Worm (Caenorhabditis elegans) whole organism, L1 larva: ENCODE measurements around the gene Y22D7AL.1.

ENCODE experiments used
- C04F5.9 ChIP-seq: sonication (generic microtip); optimal IDR thresholded peaks from 2 replicates; lab custom pipeline; 2016; ENCODE audit warnings: missing genetic modification characterization, missing compliant biosample characterization
- C34B4.2 ChIP-seq: sonication (generic microtip); optimal IDR thresholded peaks from 2 replicates; lab custom pipeline; 2017; ENCODE audit warnings: mild to moderate bottlenecking, missing genetic modification characterization, missing compliant biosample characterization
- F16B12.6 ChIP-seq: fragments of 150-350 bp; optimal IDR thresholded peaks from 2 replicates; lab custom pipeline; 2014; ENCODE audit warnings: missing biosample characterization, missing genetic modification characterization
- aha-1 ChIP-seq: fragments of 150-350 bp; optimal IDR thresholded peaks from 2 replicates; lab custom pipeline; 2014; ENCODE audit warnings: missing biosample characterization, missing genetic modification characterization
- blmp-1 ChIP-seq: fragments of 150-350 bp; optimal IDR thresholded peaks from 2 replicates; lab custom pipeline; 2014; ENCODE audit warnings: missing biosample characterization, missing genetic modification characterization
- ceh-63 ChIP-seq: fragments of 200-800 bp; sonication (Bioruptor generic); optimal IDR thresholded peaks from 2 replicates; lab custom pipeline; 2018; ENCODE audit warnings: mild to moderate bottlenecking, missing genetic modification characterization, missing compliant biosample characterization
- ces-1 ChIP-seq: fragments of 150-350 bp; optimal IDR thresholded peaks from 2 replicates; lab custom pipeline; 2014; ENCODE audit warnings: missing biosample characterization, missing genetic modification reagents, missing genetic modification characterization
- dpl-1 ChIP-seq, 3 experiments: fragments of 150-350 bp in 2 of 3; sonication (generic microtip) in 1 of 3; optimal IDR thresholded peaks; 2 replicates each; lab custom pipeline; 2014 to 2017; ENCODE audit warnings: missing biosample characterization in 3 of 3, missing genetic modification characterization in 3 of 3, missing genetic modification reagents in 3 of 3
- dsc-1 ChIP-seq: sonication (generic microtip); optimal IDR thresholded peaks from 2 replicates; lab custom pipeline; 2016; ENCODE audit warnings: mild to moderate bottlenecking, missing genetic modification characterization, missing compliant biosample characterization
- efl-1 ChIP-seq, 4 experiments: fragments of 150-350 bp; optimal IDR thresholded peaks in 3 of 4; peaks in 1 of 4; 1 replicate in 1 of 4; 2 replicates in 3 of 4; lab custom pipeline; 2014; ENCODE audit warnings: missing biosample characterization in 2 of 4, missing genetic modification characterization in 2 of 4, missing genetic modification reagents in 2 of 4
- egl-13 ChIP-seq: sonication (generic microtip); optimal IDR thresholded peaks from 2 replicates; lab custom pipeline; 2016; ENCODE audit warnings: missing genotype, missing genetic modification reagents, missing genetic modification characterization, missing compliant biosample characterization
- egl-27 ChIP-seq, 2 experiments: fragments of 150-350 bp in 1 of 2; sonication (generic microtip); optimal IDR thresholded peaks; 3 replicates each; lab custom pipeline; 2017 to 2018; ENCODE audit warnings: missing biosample characterization in 2 of 2, missing genetic modification characterization in 2 of 2, missing genetic modification reagents in 2 of 2
- elt-3 ChIP-seq, 6 experiments: fragments of 150-350 bp in 1 of 6; sonication (generic microtip); optimal IDR thresholded peaks; 2 replicates each; lab custom pipeline; 2017 to 2018; ENCODE audit warnings: missing biosample characterization in 6 of 6, missing genetic modification characterization in 6 of 6, inconsistent platforms in 1 of 6
- fkh-8 ChIP-seq: sonication (generic microtip); optimal IDR thresholded peaks from 2 replicates; lab custom pipeline; 2016; ENCODE audit warnings: mild to moderate bottlenecking, missing genetic modification characterization, missing compliant biosample characterization
- fos-1 ChIP-seq: fragments of 150-350 bp; optimal IDR thresholded peaks from 2 replicates; lab custom pipeline; 2014; ENCODE audit warnings: missing biosample characterization, missing genetic modification characterization
- grh-1 ChIP-seq: fragments of 200-800 bp; sonication (Bioruptor generic); IDR thresholded peaks from 2 replicates; pipeline ENCODE4 v1.3.6; 2022; ENCODE audit warnings: missing genetic modification reagents, missing genetic modification characterization, missing compliant biosample characterization
- hlh-4 ChIP-seq: sonication (generic microtip); optimal IDR thresholded peaks from 2 replicates; lab custom pipeline; 2016; ENCODE audit warnings: mild to moderate bottlenecking, missing genetic modification characterization, missing compliant biosample characterization
- hpl-2 ChIP-seq: fragments of 150-350 bp; optimal IDR thresholded peaks from 2 replicates; lab custom pipeline; 2014; ENCODE audit warnings: missing biosample characterization, missing genetic modification reagents, missing genetic modification characterization
- isw-1 ChIP-seq: fragments of 200-800 bp; sonication (Bioruptor generic); IDR thresholded peaks from 2 replicates; pipeline ENCODE4 v1.3.6; 2022; ENCODE audit warnings: missing genetic modification characterization, missing compliant biosample characterization
- lin-35 ChIP-seq, 2 experiments: fragments of 150-350 bp; optimal IDR thresholded peaks; 2 replicates each; lab custom pipeline; 2014; ENCODE audit warnings: missing biosample characterization in 2 of 2, missing genetic modification characterization in 2 of 2, missing genetic modification reagents in 2 of 2
- lsy-2 ChIP-seq, 2 experiments: fragments of 150-350 bp; optimal IDR thresholded peaks; 2 replicates each; lab custom pipeline; 2014; ENCODE audit warnings: missing biosample characterization in 2 of 2, missing genetic modification characterization in 2 of 2
- mab-9 ChIP-seq: fragments of 200-800 bp; sonication (Bioruptor generic); IDR thresholded peaks from 2 replicates; pipeline ENCODE4 v1.3.6; 2022; ENCODE audit warnings: missing genetic modification reagents, missing genetic modification characterization, missing compliant biosample characterization
- mdl-1 ChIP-seq, 2 experiments: fragments of 150-350 bp; optimal IDR thresholded peaks; 2 replicates each; lab custom pipeline; 2014 to 2017; ENCODE audit warnings: missing biosample characterization in 2 of 2, missing genetic modification characterization in 2 of 2, inconsistent platforms in 1 of 2
- mef-2 ChIP-seq: fragments of 150-350 bp; optimal IDR thresholded peaks from 2 replicates; lab custom pipeline; 2014; ENCODE audit warnings: missing biosample characterization, missing genetic modification characterization
- mep-1 ChIP-seq: fragments of 150-350 bp; optimal IDR thresholded peaks from 2 replicates; lab custom pipeline; 2014; ENCODE audit warnings: missing biosample characterization, missing genetic modification characterization
- nhr-11 ChIP-seq: fragments of 150-350 bp; optimal IDR thresholded peaks from 2 replicates; lab custom pipeline; 2014; ENCODE audit warnings: missing biosample characterization, missing genetic modification characterization
- nhr-19 ChIP-seq: fragments of 200-800 bp; sonication (Bioruptor generic); conservative IDR thresholded peaks from 2 replicates; pipeline ENCODE4 v1.3.6; 2022; ENCODE audit warnings: missing genetic modification characterization, missing compliant biosample characterization
- nhr-20 ChIP-seq: sonication (generic microtip); optimal IDR thresholded peaks from 2 replicates; lab custom pipeline; 2016; ENCODE audit warnings: mild to moderate bottlenecking, missing genetic modification characterization, missing compliant biosample characterization
- nhr-71 ChIP-seq: sonication (generic microtip); optimal IDR thresholded peaks from 2 replicates; lab custom pipeline; 2016; ENCODE audit warnings: mild to moderate bottlenecking, missing genetic modification characterization, moderate library complexity, missing compliant biosample characterization
- nhr-76 ChIP-seq: sonication (generic microtip); optimal IDR thresholded peaks from 2 replicates; lab custom pipeline; 2017; ENCODE audit warnings: missing biosample characterization, missing genetic modification characterization
- nhr-84 ChIP-seq: sonication (generic microtip); optimal IDR thresholded peaks from 2 replicates; lab custom pipeline; 2017; ENCODE audit warnings: missing biosample characterization, missing genetic modification characterization
- nhr-85 ChIP-seq: sonication (generic microtip); peaks from one replicate; lab custom pipeline; 2016; ENCODE audit warnings: missing genetic modification characterization, inconsistent platforms, missing compliant biosample characterization
- nhr-90 ChIP-seq: sonication (generic microtip); optimal IDR thresholded peaks from 2 replicates; lab custom pipeline; 2016; ENCODE audit warnings: mild to moderate bottlenecking, missing genetic modification characterization, missing compliant biosample characterization; ENCODE audit not compliant: poor library complexity
- pag-3 ChIP-seq: sonication (generic microtip); optimal IDR thresholded peaks from 2 replicates; lab custom pipeline; 2017; ENCODE audit warnings: missing genetic modification characterization, mild to moderate bottlenecking, missing compliant biosample characterization, antibody characterized with exemption, borderline replicate concordance; ENCODE audit not compliant: insufficient read depth
- pax-3 ChIP-seq: fragments of 200-800 bp; sonication (Bioruptor generic); optimal IDR thresholded peaks from 2 replicates; lab custom pipeline; 2018; ENCODE audit warnings: mild to moderate bottlenecking, missing genetic modification characterization, moderate library complexity, missing compliant biosample characterization
- sptf-1 ChIP-seq: fragments of 150-350 bp; optimal IDR thresholded peaks from 2 replicates; lab custom pipeline; 2014; ENCODE audit warnings: missing biosample characterization, missing genetic modification characterization
- sup-37 ChIP-seq: fragments of 200-800 bp; sonication (Bioruptor generic); optimal IDR thresholded peaks from 2 replicates; lab custom pipeline; 2018; ENCODE audit warnings: mild to moderate bottlenecking, missing genetic modification characterization, missing compliant biosample characterization
- tbx-2 ChIP-seq: sonication (generic microtip); optimal IDR thresholded peaks from 2 replicates; lab custom pipeline; 2016; ENCODE audit warnings: missing genetic modification characterization, missing compliant biosample characterization
- unc-130 ChIP-seq: fragments of 150-350 bp; optimal IDR thresholded peaks from 2 replicates; lab custom pipeline; 2017; ENCODE audit warnings: missing biosample characterization, missing genetic modification characterization, inconsistent platforms
- unc-30 ChIP-seq: sonication (generic microtip); optimal IDR thresholded peaks from 2 replicates; lab custom pipeline; 2017; ENCODE audit warnings: missing biosample characterization, missing genetic modification characterization
- unc-86 ChIP-seq: sonication (generic microtip); optimal IDR thresholded peaks from 2 replicates; lab custom pipeline; 2016; ENCODE audit warnings: missing genetic modification characterization, missing compliant biosample characterization
- vab-15 ChIP-seq: sonication (generic microtip); optimal IDR thresholded peaks from 2 replicates; lab custom pipeline; 2017; ENCODE audit warnings: missing genotype, mild to moderate bottlenecking, missing genetic modification characterization, missing compliant biosample characterization
- zag-1 ChIP-seq: fragments of 150-350 bp; optimal IDR thresholded peaks from 2 replicates; lab custom pipeline; 2014; ENCODE audit warnings: missing biosample characterization, missing genetic modification characterization

Y22D7AL.1 gene

ce11 chrIII:1634270-1634669 is 18.0 kb upstream of the Y22D7AL.1 start, which contains the start of gene Y22D7AL.11:
Gene Y22D7AL.11, minus strand, starts transcription at chrIII:1634370.
- TF ChIP-seq vab-15 (tag; lab: Kevin White, UChicago) (no peak), hlh-4 (tag; lab: Kevin White, UChicago) (no peak)

- TF ChIP-seq lsy-2 (tag; optimal IDR thresholded peaks at IDR 0.05; lab: Kevin White, UChicago) (no peak), ces-1 (GFP tag; lab: Kevin White, UChicago) (no peak), nhr-85 (tag; lab: Kevin White, UChicago) (no peak), nhr-19 (GFP tag; lab: Robert Waterston, UW) (no peak), C34B4.2 (tag; lab: Kevin White, UChicago) (no peak), nhr-90 (no peak), isw-1 (GFP tag; lab: Robert Waterston, UW) (no peak), mab-9 (GFP tag; lab: Robert Waterston, UW) (no peak), elt-3 (tag; optimal IDR thresholded peaks at IDR 0.05; lab: Kevin White, UChicago) (no peak), fos-1 (tag; lab: Kevin White, UChicago) (no peak), dpl-1 (GFP tag; optimal IDR thresholded peaks at IDR 0.05; lab: Kevin White, UChicago) (no peak), tbx-2 (no peak), nhr-20 (tag; lab: Kevin White, UChicago) (no peak), pag-3 (tag; lab: Kevin White, UChicago) (no peak), unc-30 (no peak), mdl-1 (tag; optimal IDR thresholded peaks at IDR 0.05; lab: Kevin White, UChicago) (no peak), mef-2 (tag; lab: Kevin White, UChicago) (no peak), egl-13 (no peak)
These were observed 13.9 kb upstream of the Y22D7AL.1 start for ce11 chrIII:1638345-1638744.

ce11 chrIII:1641163-1641562 is 11.1 kb upstream of the Y22D7AL.1 start, which contains the start of gene Y22D7AL.3:
Gene Y22D7AL.3, plus strand, starts transcription at chrIII:1641463.
- TF ChIP-seq lsy-2 (tag; optimal IDR thresholded peaks at IDR 0.05; lab: Kevin White, UChicago) (no peak), efl-1 (optimal IDR thresholded peaks at IDR 0.05; lab: Kevin White, UChicago) (no peak), efl-1 (GFP tag; optimal IDR thresholded peaks at IDR 0.05 in 1 of 2; lab: Kevin White, UChicago) (peak in 1 of 2 experiments; percentile 35), F16B12.6 (tag; lab: Kevin White, UChicago) (no peak), lin-35 (GFP tag; optimal IDR thresholded peaks at IDR 0.05; lab: Kevin White, UChicago) (no peak), zag-1 (tag; lab: Kevin White, UChicago) (no peak), nhr-20 (tag; lab: Kevin White, UChicago) (no peak), nhr-85 (tag; lab: Kevin White, UChicago) (peak; percentile 14), aha-1 (tag; lab: Kevin White, UChicago) (no peak)

ce11 chrIII:1652925-1653324 is 644 bp downstream of the Y22D7AL.1 start:
- TF ChIP-seq lsy-2 (tag; optimal IDR thresholded peaks at IDR 0.05; lab: Kevin White, UChicago), result no peak
- TF ChIP-seq efl-1 (optimal IDR thresholded peaks at IDR 0.05; lab: Kevin White, UChicago), result no peak
- peak in 1 of 2 experiments; percentile 52 for TF ChIP-seq efl-1 (GFP tag; optimal IDR thresholded peaks at IDR 0.05 in 1 of 2; lab: Kevin White, UChicago)
- TF ChIP-seq sup-37 (GFP tag; lab: Kevin White, UChicago), result no peak
- no peak for TF ChIP-seq nhr-76

- TF ChIP-seq egl-27 (tag; optimal IDR thresholded peaks at IDR 0.05; lab: Kevin White, UChicago), result no peak
- TF ChIP-seq isw-1 (GFP tag; lab: Robert Waterston, UW), result no peak
- TF ChIP-seq dsc-1, result no peak
- TF ChIP-seq sptf-1 (tag; lab: Kevin White, UChicago), result no peak
These were observed 5.1 kb downstream of the Y22D7AL.1 start, which contains the start of gene cht-4 for ce11 chrIII:1657380-1657779. Gene cht-4, minus strand, starts transcription at chrIII:1657480.

ce11 chrIII:1659763-1660162 is 7.5 kb downstream of the Y22D7AL.1 start, which contains the start of gene Y22D7AL.15:
Gene Y22D7AL.15, minus strand, starts transcription at chrIII:1659863.
- TF ChIP-seq unc-86 (tag; lab: Kevin White, UChicago) (no peak), blmp-1 (tag; lab: Kevin White, UChicago) (no peak), nhr-11 (tag; lab: Kevin White, UChicago) (no peak), nhr-84 (no peak), hpl-2 (no peak), ceh-63 (GFP tag; lab: Kevin White, UChicago) (no peak), egl-13 (no peak), grh-1 (GFP tag; lab: Robert Waterston, UW) (no peak), hlh-4 (tag; lab: Kevin White, UChicago) (no peak), nhr-71 (tag; lab: Kevin White, UChicago) (no peak), mep-1 (no peak), fos-1 (tag; lab: Kevin White, UChicago) (no peak), unc-130 (tag; lab: Kevin White, UChicago) (no peak), fkh-8 (tag; lab: Kevin White, UChicago) (no peak), pax-3 (no peak), C04F5.9 (no peak)
